Fruit fly (Drosophila melanogaster): ENCODE results near the gene CG11768.

CG11768 gene

DNA sequence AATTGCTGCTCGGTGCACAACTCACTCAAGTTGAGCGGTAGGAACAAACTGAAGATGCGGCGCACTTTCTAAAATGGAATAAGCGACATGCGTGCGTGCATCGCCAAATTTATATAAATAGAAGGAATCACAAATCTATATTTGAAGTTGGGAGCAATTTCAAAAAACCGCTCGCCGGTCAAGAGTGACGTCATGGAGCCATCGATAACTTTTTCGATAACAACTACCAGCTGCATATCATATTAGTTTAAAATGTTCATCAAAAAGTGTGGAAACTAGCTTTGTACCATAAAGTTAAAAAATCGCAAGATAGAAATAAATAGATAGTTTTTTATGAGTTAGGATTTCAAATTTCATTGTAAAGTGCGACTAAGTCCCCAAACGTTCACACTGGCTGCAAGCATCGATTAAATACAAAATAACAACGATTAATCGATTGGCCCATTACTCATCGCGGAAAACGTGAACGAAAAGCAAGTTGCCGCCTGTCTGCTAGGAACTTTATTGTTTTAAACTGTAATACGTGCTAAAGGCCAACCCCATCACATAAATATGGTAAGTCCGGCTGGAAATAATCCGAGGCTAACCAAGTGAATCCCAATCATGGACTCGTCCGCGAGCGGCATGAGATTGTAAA, 33.2 kb upstream of the CG11768 start, which contains the start of the genes Pif1A, Pif1B and CCT7:
Gene Pif1A, minus strand, starts transcription at position 51 of the 637 bp plus-strand sequence.
Gene Pif1B, minus strand, starts transcription at position 51 of the 637 bp plus-strand sequence.
Gene CCT7, plus strand, starts transcription at position 439 of the 637 bp plus-strand sequence.
- no peak for TF ChIP-seq CTCF (optimal IDR thresholded peaks at IDR 0.05)
- TF ChIP-seq CG8478 (optimal IDR thresholded peaks at IDR 0.05): no peak

DNA sequence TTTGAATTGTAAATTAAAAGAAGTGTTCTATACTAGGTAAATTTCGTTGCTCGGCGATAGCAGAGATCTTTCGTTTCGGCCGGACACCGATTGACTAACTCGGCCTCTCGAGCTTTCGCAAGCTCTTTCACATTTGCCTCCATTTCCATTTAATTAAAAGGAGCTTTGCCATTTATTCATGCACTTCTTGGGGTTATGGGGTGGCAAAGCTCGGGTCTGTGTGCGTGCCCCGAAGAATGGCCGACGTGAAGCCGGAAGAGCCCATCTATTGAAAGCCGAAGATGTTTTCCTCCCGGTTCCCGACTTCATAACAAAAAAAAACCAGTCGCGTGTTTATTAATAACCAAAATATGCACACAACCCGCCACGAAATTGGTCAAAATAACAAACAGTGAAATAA, 31.9 kb upstream of the CG11768 start:
- no peak for TF ChIP-seq CTCF (optimal IDR thresholded peaks at IDR 0.05)
- TF ChIP-seq CG8478 (optimal IDR thresholded peaks at IDR 0.05): no peak

DNA sequence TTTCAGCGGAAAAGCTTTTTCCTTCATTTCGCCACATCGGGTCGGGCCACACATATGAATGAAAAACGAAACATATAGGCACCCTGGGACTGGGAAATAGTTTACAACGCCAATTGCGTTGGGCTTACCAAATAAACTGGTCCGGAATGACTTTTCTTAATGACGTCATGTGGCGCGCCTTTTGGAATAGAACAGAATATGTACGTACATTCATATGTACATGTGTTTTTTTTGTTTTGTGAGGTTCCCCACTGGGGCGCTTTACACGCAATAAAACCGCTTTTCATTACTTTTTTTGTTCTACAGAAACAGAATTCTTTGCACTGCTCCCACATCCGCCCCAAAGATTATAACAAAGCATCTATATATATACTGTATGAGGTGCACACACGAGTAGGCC, 30.3 kb upstream of the CG11768 start:
- TF ChIP-seq CTCF (optimal IDR thresholded peaks at IDR 0.05) (no peak), CG8478 (optimal IDR thresholded peaks at IDR 0.05) (no peak)

dm6 chr3R:8794384-8794783, 26.4 kb upstream of the CG11768 start, which contains the start of gene Ir85a:
TSS of gene Ir85a (plus strand) at chr3R:8794684.
- TF ChIP-seq CG8478 (optimal IDR thresholded peaks at IDR 0.05) (no peak), CTCF (optimal IDR thresholded peaks at IDR 0.05) (no peak)

- TF ChIP-seq CG8478 (optimal IDR thresholded peaks at IDR 0.05) (no peak), CTCF (optimal IDR thresholded peaks at IDR 0.05) (no peak)
These were observed 25.7 kb upstream of the CG11768 start for dm6 chr3R:8793726-8794125.

- TF ChIP-seq CTCF (optimal IDR thresholded peaks at IDR 0.05): no peak
- TF ChIP-seq CG8478 (optimal IDR thresholded peaks at IDR 0.05): no peak
These were observed 24.6 kb upstream of the CG11768 start for dm6 chr3R:8792463-8793175.

DNA sequence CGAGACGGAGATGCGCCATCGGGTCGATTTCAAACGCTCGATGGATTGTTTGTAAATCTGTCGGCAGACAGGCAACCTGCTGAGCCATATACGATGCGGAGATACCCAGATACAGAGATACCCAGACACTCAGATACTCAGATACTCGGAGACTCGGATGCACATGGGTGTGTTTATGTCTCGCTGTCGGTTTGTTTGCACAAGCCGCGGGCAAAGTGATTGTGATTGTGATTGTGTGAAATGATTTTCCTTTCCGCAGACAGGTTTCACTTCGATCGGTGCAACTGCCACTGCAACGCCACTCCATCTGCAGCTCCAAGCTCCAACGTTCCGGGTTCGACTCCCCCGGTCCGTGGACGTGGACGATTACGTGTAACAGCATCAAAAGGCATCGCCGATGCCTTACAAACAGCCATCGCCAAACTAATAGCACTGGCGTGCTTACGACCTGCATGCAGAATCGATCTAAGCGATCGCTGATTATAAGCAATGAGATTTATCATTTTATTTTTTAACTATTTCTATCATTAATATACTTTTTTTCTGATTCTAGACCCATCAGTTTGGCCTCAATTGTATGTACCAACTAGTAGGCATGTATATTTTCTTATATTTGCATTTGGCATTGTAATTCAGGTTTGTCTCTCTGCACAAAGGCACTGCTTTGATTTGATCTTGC, 20.9 kb upstream of the CG11768 start:
- no peak for TF ChIP-seq CG8478 (optimal IDR thresholded peaks at IDR 0.05)
- no peak for TF ChIP-seq CTCF (optimal IDR thresholded peaks at IDR 0.05)

DNA sequence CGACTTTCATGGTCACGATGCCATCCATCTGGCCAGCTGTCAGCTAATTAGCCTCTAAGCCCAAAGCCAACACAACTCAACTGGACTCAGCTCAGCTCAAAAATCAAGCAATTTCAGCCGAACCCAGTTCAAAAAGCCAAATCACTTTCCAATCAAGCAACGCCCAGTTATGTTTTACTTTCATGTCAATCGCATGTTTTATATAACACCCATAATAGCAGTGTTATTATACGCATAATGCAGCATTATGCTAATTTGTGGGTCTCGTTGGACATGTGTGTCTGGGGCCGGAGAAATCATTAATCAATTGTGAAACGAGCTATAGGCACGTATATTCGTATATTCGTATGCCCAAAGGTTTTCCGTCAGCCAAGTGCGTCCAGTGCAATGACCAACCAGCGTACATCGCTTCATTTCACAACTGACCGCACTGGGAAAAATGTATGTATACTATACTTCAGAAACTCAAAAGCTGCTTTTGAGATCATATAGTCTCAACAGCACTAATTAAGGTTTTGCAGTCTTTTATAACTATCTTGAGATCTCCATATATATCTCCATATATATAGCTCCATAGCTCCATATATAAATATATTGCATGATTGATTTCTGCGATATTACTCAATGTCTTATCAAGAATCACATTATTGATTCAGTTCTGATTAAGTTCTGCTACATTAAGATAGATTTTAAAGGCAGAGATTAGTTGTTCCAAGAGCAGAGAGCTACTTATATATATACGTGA, 19.7 kb upstream of the CG11768 start:
- TF ChIP-seq CG8478 (optimal IDR thresholded peaks at IDR 0.05) (no peak), CTCF (optimal IDR thresholded peaks at IDR 0.05) (no peak)

- TF ChIP-seq CG8478 (optimal IDR thresholded peaks at IDR 0.05) (no peak), CTCF (optimal IDR thresholded peaks at IDR 0.05) (no peak)
These were observed 17.5 kb upstream of the CG11768 start for dm6 chr3R:8785451-8785850.

DNA sequence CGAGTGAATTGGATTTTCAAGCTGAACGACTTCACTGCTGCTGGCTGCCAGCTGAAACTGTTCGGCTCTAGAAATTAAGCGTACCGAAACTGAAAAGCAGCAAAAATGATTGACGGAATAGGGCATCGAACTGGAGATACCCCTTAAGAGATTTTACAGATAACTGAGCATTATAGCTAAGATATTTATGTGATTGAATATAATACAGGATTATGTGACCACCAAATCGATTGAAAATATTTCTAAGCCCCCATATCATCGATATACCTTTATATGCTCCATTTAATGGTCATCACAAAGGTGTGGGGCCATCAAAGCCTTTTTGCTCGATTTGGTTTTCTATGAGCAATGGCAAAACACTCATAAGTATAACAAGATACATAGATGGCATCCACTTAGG, 16.8 kb upstream of the CG11768 start:
- no peak for TF ChIP-seq CG8478 (optimal IDR thresholded peaks at IDR 0.05)
- TF ChIP-seq CTCF (optimal IDR thresholded peaks at IDR 0.05): no peak

DNA sequence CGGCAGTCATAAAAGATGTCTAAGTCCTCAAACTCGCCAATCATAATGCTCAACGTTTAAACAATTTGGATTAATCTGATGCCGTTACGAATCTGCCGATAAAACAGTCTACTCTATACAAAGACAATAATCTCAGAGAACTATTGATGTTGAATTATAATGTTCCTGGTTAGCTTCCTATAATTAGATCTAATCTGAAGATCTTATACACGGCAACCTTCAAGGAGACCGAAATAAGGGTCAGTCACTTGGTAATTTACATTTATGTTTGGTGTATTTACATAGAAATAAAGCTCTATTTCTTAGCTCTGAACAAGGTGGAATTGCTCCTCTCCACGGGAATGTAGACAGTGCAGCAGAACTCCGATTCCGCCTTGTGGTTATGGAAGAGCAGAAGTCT, 12.7 kb upstream of the CG11768 start, which contains the start of gene CG33189:
Gene CG33189, minus strand, starts transcription at position 101 of the 400 bp plus-strand sequence.
- TF ChIP-seq CTCF (optimal IDR thresholded peaks at IDR 0.05) (no peak), CG8478 (optimal IDR thresholded peaks at IDR 0.05) (no peak)

- TF ChIP-seq CG8478 (optimal IDR thresholded peaks at IDR 0.05) (no peak), CTCF (optimal IDR thresholded peaks at IDR 0.05) (no peak)
These were observed 11.8 kb upstream of the CG11768 start, which contains the start of gene CG33191 for dm6 chr3R:8779823-8780222. TSS of gene CG33191 (minus strand) at chr3R:8779923.

DNA sequence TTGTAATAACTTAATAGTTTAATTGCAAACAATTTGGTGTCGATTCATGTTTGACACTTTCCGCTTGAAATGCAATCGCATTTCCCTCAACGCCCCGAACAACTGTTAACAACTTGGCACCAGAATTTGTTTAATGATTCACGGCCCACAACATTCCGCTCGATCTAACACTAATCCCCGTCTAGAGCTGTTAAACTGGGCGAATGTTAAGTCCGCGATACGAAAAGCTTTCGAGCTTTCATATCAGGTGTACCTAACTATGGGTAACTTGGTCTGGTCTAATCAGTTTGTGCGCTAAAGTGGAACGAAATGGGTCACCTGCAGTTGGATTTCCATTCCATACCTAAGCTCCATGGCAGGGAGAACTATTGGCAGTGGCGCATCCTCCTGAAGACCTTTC, 5.1 kb upstream of the CG11768 start, which contains the start of gene CG34301:
Gene CG34301, plus strand, starts transcription at position 301 of the 400 bp plus-strand sequence.
- TF ChIP-seq CTCF (optimal IDR thresholded peaks at IDR 0.05): no peak
- no peak for TF ChIP-seq CG8478 (optimal IDR thresholded peaks at IDR 0.05)

- TF ChIP-seq CTCF (optimal IDR thresholded peaks at IDR 0.05) (no peak), CG8478 (optimal IDR thresholded peaks at IDR 0.05) (no peak)
These were observed 4.6 kb upstream of the CG11768 start, which contains the start of gene CG13318 for dm6 chr3R:8772591-8772990. TSS of gene CG13318 (minus strand) at chr3R:8772691.

- no peak for TF ChIP-seq CG8478 (optimal IDR thresholded peaks at IDR 0.05)
- TF ChIP-seq CTCF (optimal IDR thresholded peaks at IDR 0.05): no peak
These were observed 1.1 kb upstream of the CG11768 start, which contains the start of gene CG8236 for dm6 chr3R:8769094-8769493. TSS of gene CG8236 (plus strand) at chr3R:8769394.
